Fruit fly (Drosophila melanogaster): Measurements from ENCODE around the gene fal.

Gene fal

DNA sequence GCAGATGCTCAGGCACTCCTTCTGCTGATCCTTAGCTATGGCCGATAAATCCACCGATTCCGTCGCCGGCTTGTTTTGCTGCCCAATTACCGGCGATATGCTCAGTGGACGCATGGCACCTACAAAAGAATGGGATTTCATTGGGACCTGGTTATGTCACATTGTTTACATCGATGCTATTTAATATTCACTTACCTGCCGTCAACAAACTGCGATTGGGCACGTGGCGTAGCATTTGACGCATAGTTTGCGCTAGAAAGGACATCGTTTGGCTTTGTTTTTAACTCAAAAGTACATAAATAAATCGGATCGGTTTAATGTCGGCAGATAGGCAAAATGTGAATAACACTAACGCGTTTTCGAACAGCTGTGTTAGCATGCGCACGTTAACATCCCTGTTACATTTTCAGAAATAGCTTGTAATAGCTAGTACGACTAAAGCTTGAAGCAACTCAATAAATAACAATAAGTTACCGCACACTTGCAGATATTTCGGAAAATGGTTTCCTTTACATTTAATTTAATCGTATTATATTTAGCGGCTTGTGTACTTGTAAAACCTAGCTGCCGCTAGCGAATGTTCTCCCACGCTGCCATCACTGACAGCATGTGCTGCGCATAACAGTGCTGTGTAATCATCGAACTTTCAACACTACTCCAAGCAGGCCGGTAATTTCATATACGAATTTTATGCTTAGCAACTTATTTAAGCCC, 39.5 kb upstream of the fal start, which contains the start of the genes mRpL21 and rept (continued):
- TF ChIP-seq fd85E (GFP tag; optimal IDR thresholded peaks at IDR 0.05) (no peak), Lpt (GFP tag; optimal IDR thresholded peaks at IDR 0.05) (no peak), CG6276 (GFP tag; optimal IDR thresholded peaks at IDR 0.05) (no peak), Hr38 (GFP tag; optimal IDR thresholded peaks at IDR 0.05) (no peak), CG6163 (GFP tag; IDR thresholded peaks at IDR 0.05) (no peak; the same call in 2 of the 3 replicates), Hr39 (GFP tag; optimal IDR thresholded peaks at IDR 0.05) (peak; percentile 57), Sox102F (GFP tag; optimal IDR thresholded peaks at IDR 0.05) (no peak), net (GFP tag; optimal IDR thresholded peaks at IDR 0.05) (peak; percentile 9), pdm3 (GFP tag; optimal IDR thresholded peaks at IDR 0.05) (no peak), CG6854 (GFP tag; optimal IDR thresholded peaks at IDR 0.05) (no peak), CG15336 (GFP tag; IDR thresholded peaks at IDR 0.05) (peak; percentile 32; the same call in 1 of the 2 replicates), CG9139 (GFP tag; optimal IDR thresholded peaks at IDR 0.05) (no peak), Eip78C (GFP tag) (peak; percentile 85), eg (GFP tag; IDR thresholded peaks at IDR 0.05) (no peak; the same call in 2 of the 3 replicates), CG3919 (GFP tag; optimal IDR thresholded peaks at IDR 0.05) (peak; percentile 71), achi (GFP tag; optimal IDR thresholded peaks at IDR 0.05) (peak; percentile 62), CG1621 (tag; optimal IDR thresholded peaks at IDR 0.05) (no peak), Gug (GFP tag; IDR thresholded peaks at IDR 0.05) (no peak)

- TF ChIP-seq svp (GFP tag), result no peak
- no peak for TF ChIP-seq CG6808 (GFP tag; optimal IDR thresholded peaks at IDR 0.05)
- no peak for TF ChIP-seq spab (GFP tag; optimal IDR thresholded peaks at IDR 0.05)
- no peak for TF ChIP-seq Eip78C (GFP tag)
- no peak for TF ChIP-seq Sox14 (GFP tag; optimal IDR thresholded peaks at IDR 0.05)
- no peak for TF ChIP-seq CG10669 (GFP tag; optimal IDR thresholded peaks at IDR 0.05)
- TF ChIP-seq Sox102F (GFP tag; optimal IDR thresholded peaks at IDR 0.05), result no peak
- TF ChIP-seq Sox15 (GFP tag; optimal IDR thresholded peaks at IDR 0.05), result no peak
- no peak for TF ChIP-seq ss (GFP tag; optimal IDR thresholded peaks at IDR 0.05)
- no peak for TF ChIP-seq dac (GFP tag; optimal IDR thresholded peaks at IDR 0.05)
- TF ChIP-seq salr (GFP tag; optimal IDR thresholded peaks at IDR 0.05), result no peak
- TF ChIP-seq CG4318 (GFP tag; optimal IDR thresholded peaks at IDR 0.05), result no peak
- no peak for TF ChIP-seq CG6276 (GFP tag; optimal IDR thresholded peaks at IDR 0.05)
- TF ChIP-seq CG11294 (GFP tag; IDR thresholded peaks at IDR 0.05), result no peak
- TF ChIP-seq CG8632 (GFP tag; optimal IDR thresholded peaks at IDR 0.05), result no peak
- no peak for TF ChIP-seq Gug (GFP tag; IDR thresholded peaks at IDR 0.05)
Measured at dm6 chr3L:19258199-19258598, 36.2 kb upstream of the fal start.

DNA sequence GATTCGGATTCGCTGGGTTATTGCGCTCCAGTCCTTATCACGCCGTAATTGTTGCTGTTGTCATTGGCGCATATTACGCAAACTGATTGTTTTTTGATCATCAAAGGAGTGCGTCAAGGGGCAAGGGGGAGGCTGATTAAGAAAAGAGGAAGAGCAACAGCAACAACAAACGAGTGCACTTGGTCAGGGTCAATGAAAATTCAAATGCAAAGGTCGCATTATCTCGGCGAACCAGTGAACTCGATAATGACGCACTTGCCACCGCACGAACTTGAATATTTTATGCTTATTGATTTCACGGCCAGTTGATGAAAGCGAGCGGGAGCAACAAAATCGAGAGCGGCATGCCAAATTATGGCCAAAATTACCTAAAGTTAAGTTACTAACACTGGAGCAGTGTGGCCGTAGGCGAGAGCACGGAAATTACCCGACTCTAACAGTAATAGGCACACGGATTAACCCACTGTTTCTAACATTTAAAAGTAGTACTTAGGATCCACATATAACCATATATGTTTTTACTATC, 34.0 kb upstream of the fal start, which contains the start of gene nes:
nes (minus strand) TSS at position 402 of the 526 bp plus-strand sequence.
- TF ChIP-seq CG8632 (GFP tag; optimal IDR thresholded peaks at IDR 0.05), result no peak
- peak; percentile 21 for TF ChIP-seq Eip93F (GFP tag; optimal IDR thresholded peaks at IDR 0.05)
- peak; percentile 98 for TF ChIP-seq svp (GFP tag)
- peak; percentile 38 for TF ChIP-seq CG31627 (GFP tag; optimal IDR thresholded peaks at IDR 0.05)
- peak; percentile 12 for TF ChIP-seq Hr39 (GFP tag; optimal IDR thresholded peaks at IDR 0.05)
- TF ChIP-seq esn (GFP tag; optimal IDR thresholded peaks at IDR 0.05), result no peak
- no peak for TF ChIP-seq pdm3 (GFP tag; optimal IDR thresholded peaks at IDR 0.05)
- no peak for TF ChIP-seq fd85E (GFP tag; optimal IDR thresholded peaks at IDR 0.05)
- TF ChIP-seq Eip78C (GFP tag), result peak; percentile 68
- TF ChIP-seq cyc (GFP tag; optimal IDR thresholded peaks at IDR 0.05), result peak; percentile 22
- no peak for TF ChIP-seq dsx (GFP tag; optimal IDR thresholded peaks at IDR 0.05; ENCODE audit: poor library complexity, severe bottlenecking)
- TF ChIP-seq eg (GFP tag; IDR thresholded peaks at IDR 0.05), result peak; percentile 25; the same call in 1 of the 3 replicates
- peak; percentile 100 for TF ChIP-seq vri (GFP tag; optimal IDR thresholded peaks at IDR 0.05)
- no peak for TF ChIP-seq CG32006 (GFP tag; optimal IDR thresholded peaks at IDR 0.05)
- TF ChIP-seq CG1621 (tag; optimal IDR thresholded peaks at IDR 0.05), result no peak
- TF ChIP-seq ss (GFP tag; optimal IDR thresholded peaks at IDR 0.05), result no peak
- TF ChIP-seq Sox14 (GFP tag; optimal IDR thresholded peaks at IDR 0.05), result peak; percentile 16
- TF ChIP-seq CG6163 (GFP tag; IDR thresholded peaks at IDR 0.05), result peak; percentile 53; the same call in 1 of the 3 replicates
- no peak for TF ChIP-seq fkh (GFP tag; optimal IDR thresholded peaks at IDR 0.05)
- peak; percentile 47 for TF ChIP-seq Eip75B (GFP tag; optimal IDR thresholded peaks at IDR 0.05)
- TF ChIP-seq CG10669 (GFP tag; optimal IDR thresholded peaks at IDR 0.05), result no peak
- no peak for TF ChIP-seq CG6792 (GFP tag; optimal IDR thresholded peaks at IDR 0.05)
- peak; percentile 54 for TF ChIP-seq CG6854 (GFP tag; optimal IDR thresholded peaks at IDR 0.05)
- no peak for TF ChIP-seq Hr4 (GFP tag; optimal IDR thresholded peaks at IDR 0.05)
- no peak for TF ChIP-seq CG7368 (GFP tag; optimal IDR thresholded peaks at IDR 0.05)
